Fruit fly (Drosophila melanogaster): ENCODE measurements around the gene CG12003.

CG12003 gene

dm6 chr3L:1546349-1547116 is 18.7 kb upstream of the CG12003 start (continued):
- TF ChIP-seq sna (GFP tag; IDR thresholded peaks at IDR 0.05; ENCODE audit: partially characterized antibody) (peak; percentile 40), pita (GFP tag; optimal IDR thresholded peaks at IDR 0.05) (no peak), CG6254 (GFP tag; optimal IDR thresholded peaks at IDR 0.05) (peak; percentile 15), CoRest (tag; optimal IDR thresholded peaks at IDR 0.05) (no peak), Blimp-1 (GFP tag; optimal IDR thresholded peaks at IDR 0.05) (peak; percentile 19), CrebB (tag; optimal IDR thresholded peaks at IDR 0.05) (peak; percentile 15), CHES-1-like (GFP tag; optimal IDR thresholded peaks at IDR 0.05) (peak; percentile 29), CG4617 (GFP tag; optimal IDR thresholded peaks at IDR 0.05; ENCODE audit: borderline replicate concordance) (peak; percentile 39), ara (GFP tag; IDR thresholded peaks at IDR 0.05) (peak; percentile 36; the same call in 1 of the 2 replicates), CG6791 (GFP tag; IDR thresholded peaks at IDR 0.05; ENCODE audit: partially characterized antibody) (0 out of 3 replicates have a peak, but pooled peaks have one; percentile 14), CG12769 (tag; optimal IDR thresholded peaks at IDR 0.05) (peak; percentile 20), CG17568 (GFP tag; optimal IDR thresholded peaks at IDR 0.05) (peak; percentile 17), HmgZ (tag; optimal IDR thresholded peaks at IDR 0.05) (peak; percentile 3), Ets65A (GFP tag) (peak; percentile 70), CG11695 (GFP tag; IDR thresholded peaks at IDR 0.05) (no peak), E2f1 (GFP tag; IDR thresholded peaks at IDR 0.05) (no peak), ftz-f1 (GFP tag; optimal IDR thresholded peaks at IDR 0.05) (peak; percentile 24), chinmo (GFP tag; IDR thresholded peaks at IDR 0.05; ENCODE audit: partially characterized antibody) (0 out of 4 replicates have a peak, but pooled peaks have one; percentile 78), ci (GFP tag; IDR thresholded peaks at IDR 0.05) (peak; percentile 36; the same call in 1 of the 3 replicates), CG11398 (GFP tag; optimal IDR thresholded peaks at IDR 0.05) (no peak), CG9727 (GFP tag; optimal IDR thresholded peaks at IDR 0.05) (peak; percentile 47), CG15479 (GFP tag; optimal IDR thresholded peaks at IDR 0.05) (peak; percentile 52), Deaf1 (tag; optimal IDR thresholded peaks at IDR 0.05) (peak; percentile 83), exex (tag; optimal IDR thresholded peaks at IDR 0.05) (peak; percentile 22), CG31441 (GFP tag; IDR thresholded peaks at IDR 0.05) (no peak), CG1832 (GFP tag; optimal IDR thresholded peaks at IDR 0.05) (peak; percentile 11), CG5953 (GFP tag; IDR thresholded peaks at IDR 0.05) (no peak), so (GFP tag; IDR thresholded peaks at IDR 0.05) (no peak), CG34422 (GFP tag; IDR thresholded peaks at IDR 0.05) (peak; percentile 12; the same call in 1 of the 3 replicates), sr (GFP tag; IDR thresholded peaks at IDR 0.05) (peak; percentile 93), wek (GFP tag; optimal IDR thresholded peaks at IDR 0.05) (no peak), mirr (GFP tag; optimal IDR thresholded peaks at IDR 0.05) (peak; percentile 49), seq (GFP tag; IDR thresholded peaks at IDR 0.05) (peak; percentile 21; the same call in 1 of the 2 replicates), CG9437 (GFP tag; optimal IDR thresholded peaks at IDR 0.05) (peak; percentile 84), slou (GFP tag; optimal IDR thresholded peaks at IDR 0.05) (no peak), usp (GFP tag; optimal IDR thresholded peaks at IDR 0.05) (no peak), CG2678 (tag; optimal IDR thresholded peaks at IDR 0.05) (peak; percentile 0), stwl (tag; optimal IDR thresholded peaks at IDR 0.05) (no peak), CG12071 (GFP tag; optimal IDR thresholded peaks at IDR 0.05) (peak; percentile 5), Sry-δ (GFP tag; optimal IDR thresholded peaks at IDR 0.05) (no peak), gem (tag; optimal IDR thresholded peaks at IDR 0.05) (peak; percentile 13), CG6175 (GFP tag; IDR thresholded peaks at IDR 0.05) (peak; percentile 84; the same call in 2 of the 3 replicates), lab (GFP tag; optimal IDR thresholded peaks at IDR 0.05) (peak; percentile 31), CG31388 (GFP tag; optimal IDR thresholded peaks at IDR 0.05) (no peak), kah (GFP tag; optimal IDR thresholded peaks at IDR 0.05) (peak; percentile 53), Adf1 (GFP tag; IDR thresholded peaks at IDR 0.05) (peak; percentile 63), onecut (GFP tag; IDR thresholded peaks at IDR 0.05) (peak; percentile 98), CG34224 (GFP tag; IDR thresholded peaks at IDR 0.05; ENCODE audit: partially characterized antibody) (0 out of 3 replicates have a peak, but pooled peaks have one; percentile 21)

All from whole organism, embryonic.